Fruit fly (Drosophila melanogaster): Measurements from ENCODE around the gene CG11590.

The CG11590 gene

dm6 chrX:14211250-14211944 is 11.4 kb downstream of the CG11590 start (continued):
- TF ChIP-seq row (GFP tag; IDR thresholded peaks at IDR 0.05) (0 out of 3 replicates have a peak, but pooled peaks have one; percentile 13), MESR4 (GFP tag; optimal IDR thresholded peaks at IDR 0.05) (no peak), sens (GFP tag) (peak; percentile 39), CG17186 (GFP tag; optimal IDR thresholded peaks at IDR 0.05) (no peak), Sox102F (GFP tag; optimal IDR thresholded peaks at IDR 0.05) (peak; percentile 11)

DNA sequence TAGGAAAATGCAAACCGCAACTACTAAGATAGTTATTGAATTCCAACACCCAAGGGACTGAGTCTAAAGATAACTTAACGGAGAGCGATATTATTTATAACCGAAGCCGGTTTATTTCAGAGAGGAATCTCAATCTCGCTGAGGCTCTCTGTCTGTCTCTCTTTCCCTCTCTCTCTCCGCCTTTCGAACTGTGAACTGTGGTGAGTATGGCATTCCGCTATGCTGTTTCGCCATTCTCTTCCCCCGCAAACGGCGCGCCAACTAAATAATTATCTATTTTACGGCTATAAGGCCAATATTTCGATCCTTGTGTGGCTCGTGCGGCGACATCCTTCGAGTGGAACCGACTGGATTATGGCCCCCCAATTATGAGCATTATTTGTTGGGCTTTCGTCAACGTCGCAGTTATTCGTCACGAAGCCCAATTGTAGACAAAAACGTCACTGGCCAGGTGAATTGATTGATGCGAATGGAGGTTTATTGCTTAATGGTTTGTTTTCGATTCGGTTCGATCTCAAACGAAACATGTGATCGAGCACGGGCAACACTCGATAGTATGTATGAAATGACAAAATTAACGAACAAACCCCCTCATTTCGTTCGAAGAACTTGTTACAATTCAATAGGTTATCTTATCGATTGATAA is 12.3 kb downstream of the CG11590 start:
- TF ChIP-seq ara (GFP tag; IDR thresholded peaks at IDR 0.05) (no peak), Camta (GFP tag; optimal IDR thresholded peaks at IDR 0.05) (no peak), bsh (GFP tag; optimal IDR thresholded peaks at IDR 0.05) (no peak), CG4854 (GFP tag; optimal IDR thresholded peaks at IDR 0.05) (no peak), CG17568 (GFP tag; optimal IDR thresholded peaks at IDR 0.05) (peak; percentile 4), CG34224 (GFP tag; IDR thresholded peaks at IDR 0.05; ENCODE audit: partially characterized antibody) (peak; percentile 41; the same call in 1 of the 3 replicates), CG8290 (GFP tag; optimal IDR thresholded peaks at IDR 0.05) (no peak), CG8290 (tag; optimal IDR thresholded peaks at IDR 0.05) (peak in 1 of 2 experiments; percentile 13), unc-4 (GFP tag; IDR thresholded peaks at IDR 0.05; ENCODE audit: partially characterized antibody) (0 out of 2 replicates have a peak, but pooled peaks have one; percentile 19), abd-A (tag; optimal IDR thresholded peaks at IDR 0.05) (peak; percentile 70), cg (GFP tag; optimal IDR thresholded peaks at IDR 0.05) (peak; percentile 4), grau (tag; optimal IDR thresholded peaks at IDR 0.05) (peak; percentile 33), nom (GFP tag; optimal IDR thresholded peaks at IDR 0.05) (peak; percentile 69), Deaf1 (tag; optimal IDR thresholded peaks at IDR 0.05) (peak; percentile 46), CG13894 (tag; optimal IDR thresholded peaks at IDR 0.05) (peak; percentile 34), dpn (GFP tag; optimal IDR thresholded peaks at IDR 0.05) (no peak), yki (optimal IDR thresholded peaks at IDR 0.05) (peak; percentile 83), Meics (GFP tag; optimal IDR thresholded peaks at IDR 0.05) (peak; percentile 40), sd (tag; optimal IDR thresholded peaks at IDR 0.05) (peak; percentile 96), bbx (GFP tag; IDR thresholded peaks at IDR 0.05; ENCODE audit: partially characterized antibody) (0 out of 2 replicates have a peak, but pooled peaks have one; percentile 31), CG32532 (GFP tag; IDR thresholded peaks at IDR 0.05) (peak; percentile 11; the same call in 1 of the 2 replicates), Med (GFP tag) (peak; percentile 57), chinmo (GFP tag; IDR thresholded peaks at IDR 0.05; ENCODE audit: partially characterized antibody) (peak; percentile 78; the same call in 2 of the 4 replicates), nerfin-1 (tag; optimal IDR thresholded peaks at IDR 0.05) (peak; percentile 62), ERR (GFP tag; optimal IDR thresholded peaks at IDR 0.05) (no peak), lab (GFP tag; optimal IDR thresholded peaks at IDR 0.05) (peak; percentile 24), fd64A (GFP tag; optimal IDR thresholded peaks at IDR 0.05) (no peak), CG14860 (GFP tag; IDR thresholded peaks at IDR 0.05; ENCODE audit: partially characterized antibody) (no peak), H2.0 (GFP tag; IDR thresholded peaks at IDR 0.05) (no peak), MBD-R2 (GFP tag; IDR thresholded peaks at IDR 0.05) (no peak), Trl (optimal IDR thresholded peaks at IDR 0.05) (peak; percentile 85 to 94), Trl (GFP tag; optimal IDR thresholded peaks at IDR 0.05) (no peak), crol (GFP tag; IDR thresholded peaks at IDR 0.05) (peak; percentile 86), CG5180 (GFP tag; optimal IDR thresholded peaks at IDR 0.05) (peak; percentile 92)

All from whole organism, embryonic.